Worm (Caenorhabditis elegans): ENCODE data around the gene ctns-1.

ctns-1 gene

ce11 chrII:8128273-8129039, 8.3 kb downstream of the ctns-1 start (continued):
- peak; percentile 14 for TF ChIP-seq pax-3 (tag; optimal IDR thresholded peaks at IDR 0.05)
- peak; percentile 27 for TF ChIP-seq swsn-7 (tag; optimal IDR thresholded peaks at IDR 0.05)
- no peak for TF ChIP-seq nhr-237 (tag; optimal IDR thresholded peaks at IDR 0.05)
- TF ChIP-seq unc-86 (tag; optimal IDR thresholded peaks at IDR 0.05): peak; percentile 3
- TF ChIP-seq ama-1 (optimal IDR thresholded peaks at IDR 0.05): no peak
- TF ChIP-seq unc-98 (GFP tag; IDR thresholded peaks at IDR 0.05): no peak
- no peak for TF ChIP-seq hpl-2 (GFP tag; optimal IDR thresholded peaks at IDR 0.05)
- peak in 2 of 3 experiments; percentile 39 to 41 for TF ChIP-seq ceh-82 (tag; optimal IDR thresholded peaks at IDR 0.05)
- TF ChIP-seq tbx-2 (tag; optimal IDR thresholded peaks at IDR 0.05): peak; percentile 50
- TF ChIP-seq xbp-1 (tag; optimal IDR thresholded peaks at IDR 0.05): peak; percentile 72
- peak; percentile 11 for TF ChIP-seq F16B12.6 (tag; optimal IDR thresholded peaks at IDR 0.05)
- TF ChIP-seq rnt-1 (tag; optimal IDR thresholded peaks at IDR 0.05): peak; percentile 78
- TF ChIP-seq nhr-90 (tag; optimal IDR thresholded peaks at IDR 0.05; ENCODE audit: poor library complexity): peak; percentile 41
- no peak for TF ChIP-seq hlh-4 (tag; optimal IDR thresholded peaks at IDR 0.05)
- peak; percentile 87 for TF ChIP-seq snu-23 (GFP tag; optimal IDR thresholded peaks at IDR 0.05)
- no peak for TF ChIP-seq aly-2 (tag; optimal IDR thresholded peaks at IDR 0.05)
- peak in 5 of 6 experiments; percentile 9 to 77 (median 50) for TF ChIP-seq elt-3 (tag; optimal IDR thresholded peaks at IDR 0.05)
- TF ChIP-seq isw-1 (GFP tag; IDR thresholded peaks at IDR 0.05): no peak
- peak; percentile 59 for TF ChIP-seq nhr-47 (tag; optimal IDR thresholded peaks at IDR 0.05)
- TF ChIP-seq ceh-8 (GFP tag; optimal IDR thresholded peaks at IDR 0.05): peak; percentile 42
- TF ChIP-seq ets-5 (GFP tag; IDR thresholded peaks at IDR 0.05): no peak
- no peak for TF ChIP-seq fkh-10 (GFP tag; optimal IDR thresholded peaks at IDR 0.05)
- TF ChIP-seq skn-1 (tag; optimal IDR thresholded peaks at IDR 0.05): peak; percentile 43
- peak; percentile 92 for TF ChIP-seq nhr-20 (tag; optimal IDR thresholded peaks at IDR 0.05)
- TF ChIP-seq zip-4 (GFP tag; optimal IDR thresholded peaks at IDR 0.05): no peak
- TF ChIP-seq fos-1 (tag; optimal IDR thresholded peaks at IDR 0.05): no peak
- no peak for TF ChIP-seq fkh-4 (tag; optimal IDR thresholded peaks at IDR 0.05; ENCODE audit: borderline replicate concordance)
- no peak for TF ChIP-seq vab-15 (tag; optimal IDR thresholded peaks at IDR 0.05)
- TF ChIP-seq efl-3 (GFP tag; optimal IDR thresholded peaks at IDR 0.05): no peak
- TF ChIP-seq mef-2 (tag; optimal IDR thresholded peaks at IDR 0.05): no peak
- peak; percentile 30 for TF ChIP-seq irx-1 (tag; optimal IDR thresholded peaks at IDR 0.05)
- TF ChIP-seq sup-37 (GFP tag; optimal IDR thresholded peaks at IDR 0.05): no peak
- no peak for TF ChIP-seq snpc-4 (tag; optimal IDR thresholded peaks at IDR 0.05)
- no peak for TF ChIP-seq ceh-63 (GFP tag; optimal IDR thresholded peaks at IDR 0.05)
- no peak for TF ChIP-seq C04F5.9 (tag; optimal IDR thresholded peaks at IDR 0.05)
- TF ChIP-seq efl-1 (optimal IDR thresholded peaks at IDR 0.05): peak; percentile 6 to 33
- peak; percentile 12 to 58 for TF ChIP-seq efl-1 (GFP tag; optimal IDR thresholded peaks at IDR 0.05 in 1 of 2)
- peak; percentile 76 for TF ChIP-seq nhr-19 (GFP tag; conservative IDR thresholded peaks at IDR 0.05)
- TF ChIP-seq blmp-1 (tag; optimal IDR thresholded peaks at IDR 0.05): peak; percentile 55
- TF ChIP-seq nhr-12 (tag; optimal IDR thresholded peaks at IDR 0.05): no peak
- TF ChIP-seq lsy-2 (tag; optimal IDR thresholded peaks at IDR 0.05): peak; percentile 69 to 76
- peak; percentile 93 for TF ChIP-seq nhr-71 (tag; optimal IDR thresholded peaks at IDR 0.05)
- TF ChIP-seq dsc-1 (tag; optimal IDR thresholded peaks at IDR 0.05): peak; percentile 15
- peak; percentile 56 for TF ChIP-seq lin-39 (tag; optimal IDR thresholded peaks at IDR 0.05)

- TF ChIP-seq unc-98 (GFP tag; IDR thresholded peaks at IDR 0.05) (no peak), efl-1 (optimal IDR thresholded peaks at IDR 0.05) (no peak), efl-1 (GFP tag; optimal IDR thresholded peaks at IDR 0.05 in 1 of 2) (peak in 1 of 2 experiments; percentile 74)
These were observed 8.9 kb downstream of the ctns-1 start for ce11 chrII:8127794-8128193.
